Fruit fly (Drosophila melanogaster): ENCODE results near the gene CG45012.

DNA sequence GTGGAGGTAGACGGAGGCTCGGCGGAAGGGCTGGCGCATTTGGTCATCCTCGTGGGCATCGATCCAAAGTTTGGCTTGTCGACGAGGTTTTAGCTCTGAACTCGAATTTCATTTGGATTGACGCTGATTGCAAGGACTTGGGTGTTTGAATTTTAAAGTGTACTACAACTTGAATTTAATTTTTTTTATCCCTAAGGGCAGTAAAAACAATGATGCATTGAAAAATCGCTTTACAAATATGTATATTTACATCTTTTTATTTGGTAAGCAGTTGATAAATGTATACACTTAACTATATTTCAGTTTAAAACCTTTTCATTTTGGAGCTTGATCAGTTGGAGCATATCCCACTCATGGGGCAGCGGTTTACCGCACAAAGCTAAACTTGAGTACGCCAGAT lies 42.1 kb upstream of the CG45012 start, which contains the start of gene Tsp33B:
- TF ChIP-seq CG32532 (GFP tag; IDR thresholded peaks at IDR 0.05) (no peak), Taf1 (GFP tag; IDR thresholded peaks at IDR 0.05) (no peak), CG34376 (GFP tag; optimal IDR thresholded peaks at IDR 0.05) (no peak), chm (GFP tag; IDR thresholded peaks at IDR 0.05) (no peak), Dfd (GFP tag; optimal IDR thresholded peaks at IDR 0.05) (no peak), CG17802 (tag; optimal IDR thresholded peaks at IDR 0.05) (no peak), CG10565 (GFP tag; optimal IDR thresholded peaks at IDR 0.05) (no peak), CG17359 (tag; optimal IDR thresholded peaks at IDR 0.05) (no peak), NFAT (GFP tag; IDR thresholded peaks at IDR 0.05) (no peak)

Measured in whole organism, embryonic.